Fruit fly (Drosophila melanogaster): ENCODE measurements around the gene Six4.

The Six4 gene

DNA sequence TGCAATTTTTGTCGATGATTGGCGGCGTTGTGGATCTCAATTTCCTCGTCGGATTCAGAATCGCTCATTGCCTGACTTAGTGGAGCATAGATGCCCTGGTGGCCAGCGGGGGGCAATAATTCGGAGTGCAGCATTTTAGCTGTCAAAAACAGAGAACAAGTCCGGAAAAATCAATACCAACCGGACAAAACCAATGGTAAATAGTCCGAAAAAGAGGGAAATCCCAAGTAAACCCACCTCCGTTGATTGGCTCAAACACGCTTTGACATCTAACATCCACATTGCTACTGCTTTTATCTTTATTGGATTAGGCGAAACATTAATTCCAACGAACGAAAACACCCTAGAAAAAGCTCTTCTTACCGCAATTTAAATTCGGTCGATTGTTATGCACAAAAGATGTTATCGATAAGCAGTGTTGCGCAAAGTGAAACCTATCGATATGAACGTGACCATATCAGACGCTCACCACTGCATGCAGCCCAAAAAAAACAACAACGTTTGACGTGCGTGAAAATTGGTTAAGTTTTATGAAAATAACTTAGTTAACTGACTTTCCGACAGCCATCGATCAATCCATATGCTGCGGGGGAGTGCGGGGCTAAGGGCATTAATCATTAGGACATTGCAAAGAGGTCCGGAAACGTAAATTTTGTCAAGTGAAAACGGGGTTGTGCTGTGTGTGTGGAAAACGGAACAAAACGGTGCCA is 23.2 kb upstream of the Six4 start, which contains the start of the genes CG3618 and Pka-R1 (continued):
- TF ChIP-seq bigmax (GFP tag; optimal IDR thresholded peaks at IDR 0.05) = peak; percentile 63
- peak; percentile 53 for TF ChIP-seq dm (GFP tag; optimal IDR thresholded peaks at IDR 0.05)
- TF ChIP-seq stwl (tag; optimal IDR thresholded peaks at IDR 0.05) = peak; percentile 84
- TF ChIP-seq Dp (GFP tag; optimal IDR thresholded peaks at IDR 0.05) = peak; percentile 77
- peak; percentile 83 for TF ChIP-seq YL-1 (GFP tag; optimal IDR thresholded peaks at IDR 0.05)
- TF ChIP-seq ewg (GFP tag; optimal IDR thresholded peaks at IDR 0.05) = peak; percentile 1
- peak; percentile 21 for TF ChIP-seq Fer1 (GFP tag; optimal IDR thresholded peaks at IDR 0.05)
- no peak for TF ChIP-seq Sox102F (GFP tag; optimal IDR thresholded peaks at IDR 0.05)
- TF ChIP-seq Myb (GFP tag; optimal IDR thresholded peaks at IDR 0.05) = peak; percentile 71
- peak; percentile 28 for TF ChIP-seq CG7987 (GFP tag; optimal IDR thresholded peaks at IDR 0.05)
- peak; percentile 7 for TF ChIP-seq lilli (GFP tag; optimal IDR thresholded peaks at IDR 0.05)

DNA sequence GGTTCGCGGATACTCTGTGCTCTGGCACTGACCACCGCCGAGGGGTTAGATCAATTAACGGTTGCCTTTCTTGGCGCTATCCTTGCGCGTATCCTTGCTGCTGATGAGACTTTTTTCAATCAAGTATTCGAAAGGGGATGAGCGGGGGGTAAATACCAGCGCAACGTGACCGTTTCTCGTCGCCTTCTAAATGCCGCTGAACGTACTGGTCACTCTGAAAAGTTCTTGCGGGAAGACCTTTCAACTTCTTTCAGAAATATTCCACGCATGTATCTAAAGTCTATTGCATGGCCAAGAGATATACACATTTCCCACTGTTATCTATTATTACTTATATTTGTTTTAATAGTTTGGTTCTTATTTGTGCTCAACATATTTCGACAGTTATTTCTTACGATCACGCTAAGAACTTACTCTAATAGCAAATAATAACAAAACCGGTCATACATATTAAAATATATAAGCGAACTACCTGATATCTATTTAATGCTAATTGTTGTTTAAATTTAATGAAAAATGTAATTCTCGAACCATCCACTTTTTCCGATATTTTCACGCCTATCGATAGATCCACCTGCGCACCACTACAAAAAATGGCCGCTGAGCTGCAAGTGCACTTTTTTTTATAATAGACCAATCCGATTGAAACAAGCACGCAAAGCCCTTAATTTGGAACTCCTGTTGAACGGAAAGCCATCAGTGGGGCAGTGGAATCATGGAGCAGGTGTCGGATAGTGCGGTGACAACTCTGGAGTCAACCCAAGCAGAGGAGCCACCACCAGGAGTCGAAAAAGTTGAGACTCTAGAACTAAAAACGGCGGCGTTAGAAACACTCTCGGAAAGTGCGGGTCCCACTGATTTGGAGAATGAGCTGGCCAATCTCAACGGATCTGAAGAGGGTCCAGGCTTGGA is 16.8 kb upstream of the Six4 start, which contains the start of the genes CG3634 and HIPP1:
Gene CG3634 (minus strand): TSS at position 185 of the 912 bp plus-strand sequence.
Gene HIPP1 (plus strand): TSS at position 582 of the 912 bp plus-strand sequence.
- 0 out of 2 replicates have a peak, but pooled peaks have one; percentile 34 for TF ChIP-seq Atf6 (GFP tag; IDR thresholded peaks at IDR 0.05)
- no peak for TF ChIP-seq CG6683 (GFP tag; optimal IDR thresholded peaks at IDR 0.05)
- no peak for TF ChIP-seq CG14965 (GFP tag; optimal IDR thresholded peaks at IDR 0.05; ENCODE audit: borderline replicate concordance)
- TF ChIP-seq YL-1 (GFP tag; optimal IDR thresholded peaks at IDR 0.05) = peak; percentile 72
- peak; percentile 27 for TF ChIP-seq CG3995 (GFP tag; optimal IDR thresholded peaks at IDR 0.05)
- peak; percentile 35 for TF ChIP-seq Dp (GFP tag; optimal IDR thresholded peaks at IDR 0.05)
- no peak for TF ChIP-seq CG7928 (GFP tag; optimal IDR thresholded peaks at IDR 0.05)
- peak; percentile 90 for TF ChIP-seq MESR4 (GFP tag; optimal IDR thresholded peaks at IDR 0.05)
- TF ChIP-seq Ets65A (GFP tag) = peak; percentile 85
- no peak for TF ChIP-seq CG2678 (tag; optimal IDR thresholded peaks at IDR 0.05)
- peak; percentile 85 for TF ChIP-seq CG9797 (GFP tag; optimal IDR thresholded peaks at IDR 0.05)
- TF ChIP-seq CG9932 (GFP tag; IDR thresholded peaks at IDR 0.05) = no peak
- TF ChIP-seq Dll (GFP tag; IDR thresholded peaks at IDR 0.05; ENCODE audit: partially characterized antibody) = peak; percentile 77
- no peak for TF ChIP-seq HLH54F (GFP tag; optimal IDR thresholded peaks at IDR 0.05)
- peak; percentile 84 for TF ChIP-seq row (GFP tag; IDR thresholded peaks at IDR 0.05)
- peak; percentile 56 for TF ChIP-seq inv (GFP tag; IDR thresholded peaks at IDR 0.05; ENCODE audit: partially characterized antibody)
- peak; percentile 62 for TF ChIP-seq nmo (GFP tag; optimal IDR thresholded peaks at IDR 0.05)
- TF ChIP-seq ttk (GFP tag; IDR thresholded peaks at IDR 0.05) = no peak
- TF ChIP-seq rib (GFP tag; IDR thresholded peaks at IDR 0.05) = 0 out of 2 replicates have a peak, but pooled peaks have one; percentile 23
- no peak for TF ChIP-seq CG3065 (GFP tag; optimal IDR thresholded peaks at IDR 0.05)
- peak; percentile 2 for TF ChIP-seq CTCF (GFP tag; optimal IDR thresholded peaks at IDR 0.05)
- TF ChIP-seq CG9437 (GFP tag; optimal IDR thresholded peaks at IDR 0.05) = peak; percentile 39
- no peak for TF ChIP-seq CG8281 (tag; optimal IDR thresholded peaks at IDR 0.05)
- peak; percentile 67; the same call in 2 of the 3 replicates for TF ChIP-seq knrl (GFP tag; IDR thresholded peaks at IDR 0.05; ENCODE audit: partially characterized antibody)
- TF ChIP-seq ara (GFP tag; IDR thresholded peaks at IDR 0.05) = no peak
- no peak for TF ChIP-seq org-1 (GFP tag; optimal IDR thresholded peaks at IDR 0.05)
- no peak for TF ChIP-seq CG18011 (GFP tag; optimal IDR thresholded peaks at IDR 0.05)
- no peak for TF ChIP-seq CkIIα-i1 (GFP tag; IDR thresholded peaks at IDR 0.05)
- TF ChIP-seq nerfin-2 (GFP tag; IDR thresholded peaks at IDR 0.05; ENCODE audit: partially characterized antibody) = 0 out of 2 replicates have a peak, but pooled peaks have one; percentile 29
- TF ChIP-seq gce (GFP tag; IDR thresholded peaks at IDR 0.05) = no peak
- TF ChIP-seq CG30020 (tag; optimal IDR thresholded peaks at IDR 0.05) = peak; percentile 78
- TF ChIP-seq CG11456 (GFP tag; IDR thresholded peaks at IDR 0.05) = 0 out of 3 replicates have a peak, but pooled peaks have one; percentile 14
- TF ChIP-seq CG3847 (GFP tag; IDR thresholded peaks at IDR 0.05) = peak; percentile 5; the same call in 1 of the 2 replicates
- TF ChIP-seq CG12659 (GFP tag; optimal IDR thresholded peaks at IDR 0.05) = peak; percentile 57
- no peak for TF ChIP-seq ap (GFP tag; IDR thresholded peaks at IDR 0.05)
- TF ChIP-seq CG13424 (tag; optimal IDR thresholded peaks at IDR 0.05) = peak; percentile 1

Data from whole organism, embryonic.